Fruit fly (Drosophila melanogaster): ENCODE results near the gene Hk.

Hk gene

DNA sequence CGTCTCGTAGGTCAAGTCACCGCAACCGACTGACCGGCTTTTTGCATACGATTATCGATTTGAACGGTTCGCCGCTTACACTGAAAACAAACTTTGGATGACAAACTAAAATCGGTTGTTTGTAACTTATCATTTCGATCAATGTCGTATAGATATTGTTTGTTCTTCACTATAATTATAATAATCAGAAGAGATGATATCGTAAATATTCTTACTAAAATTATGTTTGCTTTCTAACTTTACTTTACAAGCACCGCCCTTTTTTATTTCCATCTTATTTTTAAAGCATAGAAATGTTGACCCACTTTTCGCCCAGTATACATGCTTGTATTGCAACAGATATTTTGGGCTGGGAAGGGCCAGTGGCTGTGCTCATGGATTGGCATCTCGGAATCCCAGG lies 30.2 kb downstream of the Hk start, which contains the start of gene CG2961 (continued):
- TF ChIP-seq hbn (GFP tag; IDR thresholded peaks at IDR 0.05; ENCODE audit: partially characterized antibody), result no peak
- TF ChIP-seq NfI (GFP tag; optimal IDR thresholded peaks at IDR 0.05), result peak; percentile 2
- no peak for TF ChIP-seq Hr39 (optimal IDR thresholded peaks at IDR 0.05)
- TF ChIP-seq dmrt11E (tag; optimal IDR thresholded peaks at IDR 0.05), result no peak
- no peak for TF ChIP-seq sqz (GFP tag; optimal IDR thresholded peaks at IDR 0.05)
- TF ChIP-seq Optix (GFP tag; IDR thresholded peaks at IDR 0.05), result no peak
- no peak for TF ChIP-seq C15 (GFP tag; IDR thresholded peaks at IDR 0.05)
- TF ChIP-seq CG6254 (GFP tag; optimal IDR thresholded peaks at IDR 0.05), result no peak
- TF ChIP-seq ab (GFP tag; optimal IDR thresholded peaks at IDR 0.05), result no peak
- TF ChIP-seq CG17612 (GFP tag; IDR thresholded peaks at IDR 0.05), result peak; percentile 26; the same call in 1 of the 2 replicates
- TF ChIP-seq CG8765 (GFP tag; IDR thresholded peaks at IDR 0.05), result no peak
- no peak for TF ChIP-seq CG7786 (GFP tag; optimal IDR thresholded peaks at IDR 0.05)
- no peak for TF ChIP-seq sens-2 (GFP tag; IDR thresholded peaks at IDR 0.05)
- 0 out of 2 replicates have a peak, but pooled peaks have one; percentile 11 for TF ChIP-seq ssp (GFP tag; IDR thresholded peaks at IDR 0.05)
- no peak for TF ChIP-seq CG31441 (GFP tag; IDR thresholded peaks at IDR 0.05)
- no peak for TF ChIP-seq B-H1 (GFP tag; IDR thresholded peaks at IDR 0.05)
- no peak for TF ChIP-seq ac (GFP tag; optimal IDR thresholded peaks at IDR 0.05)
- no peak for TF ChIP-seq CG9797 (GFP tag; optimal IDR thresholded peaks at IDR 0.05)
- no peak for TF ChIP-seq gsb (GFP tag; IDR thresholded peaks at IDR 0.05)
- no peak for TF ChIP-seq Vsx1 (GFP tag; optimal IDR thresholded peaks at IDR 0.05)
- TF ChIP-seq zfh2 (GFP tag; optimal IDR thresholded peaks at IDR 0.05), result no peak
- TF ChIP-seq CkIIα-i1 (GFP tag; IDR thresholded peaks at IDR 0.05), result no peak
- no peak for TF ChIP-seq CG43689 (GFP tag; IDR thresholded peaks at IDR 0.05)
- TF ChIP-seq CG17385 (GFP tag; optimal IDR thresholded peaks at IDR 0.05), result no peak
- no peak for TF ChIP-seq CG4404 (GFP tag; IDR thresholded peaks at IDR 0.05)
- no peak for TF ChIP-seq Doc3 (GFP tag; IDR thresholded peaks at IDR 0.05; ENCODE audit: partially characterized antibody)
- TF ChIP-seq Dfd (GFP tag; optimal IDR thresholded peaks at IDR 0.05), result no peak
- TF ChIP-seq vnd (GFP tag; IDR thresholded peaks at IDR 0.05; ENCODE audit: partially characterized antibody), result no peak
- TF ChIP-seq psq (GFP tag; optimal IDR thresholded peaks at IDR 0.05), result no peak
- no peak for TF ChIP-seq grn (GFP tag; optimal IDR thresholded peaks at IDR 0.05)
- TF ChIP-seq shn (GFP tag; optimal IDR thresholded peaks at IDR 0.05), result no peak
- TF ChIP-seq H15 (GFP tag; IDR thresholded peaks at IDR 0.05), result no peak
- TF ChIP-seq CG12104 (GFP tag; optimal IDR thresholded peaks at IDR 0.05), result no peak
- no peak for TF ChIP-seq lola (GFP tag; optimal IDR thresholded peaks at IDR 0.05)
- TF ChIP-seq CG14965 (GFP tag; optimal IDR thresholded peaks at IDR 0.05; ENCODE audit: borderline replicate concordance), result no peak
- no peak for TF ChIP-seq CG8924 (tag; optimal IDR thresholded peaks at IDR 0.05)
- TF ChIP-seq CG18011 (GFP tag; optimal IDR thresholded peaks at IDR 0.05), result no peak
- no peak for TF ChIP-seq CG12769 (tag; optimal IDR thresholded peaks at IDR 0.05)
- no peak for TF ChIP-seq maf-S (GFP tag; optimal IDR thresholded peaks at IDR 0.05)
- TF ChIP-seq CG14710 (tag; optimal IDR thresholded peaks at IDR 0.05), result no peak
- TF ChIP-seq tin (GFP tag; optimal IDR thresholded peaks at IDR 0.05), result no peak
- peak; percentile 79 for TF ChIP-seq Med (GFP tag)
- no peak for TF ChIP-seq CG10209 (GFP tag; optimal IDR thresholded peaks at IDR 0.05)
- TF ChIP-seq CG16813 (GFP tag; IDR thresholded peaks at IDR 0.05; ENCODE audit: partially characterized antibody), result no peak
- TF ChIP-seq cas (GFP tag; IDR thresholded peaks at IDR 0.05), result no peak
- no peak for TF ChIP-seq CG11696 (GFP tag; IDR thresholded peaks at IDR 0.05)
- TF ChIP-seq CG15073 (GFP tag; optimal IDR thresholded peaks at IDR 0.05), result no peak
- TF ChIP-seq Oli (tag; optimal IDR thresholded peaks at IDR 0.05), result peak; percentile 47
- TF ChIP-seq dimm (GFP tag; IDR thresholded peaks at IDR 0.05), result no peak
- no peak for TF ChIP-seq NC2α (GFP tag; optimal IDR thresholded peaks at IDR 0.05)
- no peak for TF ChIP-seq gt (GFP tag; IDR thresholded peaks at IDR 0.05)
- TF ChIP-seq CG18262 (tag; optimal IDR thresholded peaks at IDR 0.05), result no peak
- TF ChIP-seq CG17361 (GFP tag; IDR thresholded peaks at IDR 0.05), result no peak

Measured in whole organism, embryonic.